Fruit fly (Drosophila melanogaster): ENCODE data around the gene CG6059.
A peak's percentile ranks its signal among the peaks of the same experiment; 100 is the strongest.

CG6059 gene

dm6 chr3R:27165416-27165982 lies 41.0 kb upstream of the CG6059 start, which contains the start of the genes CG34293 and spn-D (continued):
- peak; percentile 5 for TF ChIP-seq grn (GFP tag; optimal IDR thresholded peaks at IDR 0.05)
- 0 out of 2 replicates have a peak, but pooled peaks have one; percentile 23 for TF ChIP-seq unc-4 (GFP tag; IDR thresholded peaks at IDR 0.05; ENCODE audit: partially characterized antibody)
- TF ChIP-seq Dp (GFP tag; optimal IDR thresholded peaks at IDR 0.05), result peak; percentile 40
- 0 out of 2 replicates have a peak, but pooled peaks have one; percentile 18 for TF ChIP-seq amos (GFP tag; IDR thresholded peaks at IDR 0.05; ENCODE audit: partially characterized antibody)
- TF ChIP-seq phol (tag; optimal IDR thresholded peaks at IDR 0.05), result no peak
- TF ChIP-seq CG13775 (GFP tag; optimal IDR thresholded peaks at IDR 0.05), result no peak
- no peak for TF ChIP-seq CG4820 (GFP tag; optimal IDR thresholded peaks at IDR 0.05)
- TF ChIP-seq CG18011 (GFP tag; optimal IDR thresholded peaks at IDR 0.05), result peak; percentile 97
- no peak for TF ChIP-seq tup (GFP tag; optimal IDR thresholded peaks at IDR 0.05)
- peak; percentile 94 for TF ChIP-seq MBD-R2 (GFP tag; IDR thresholded peaks at IDR 0.05)
- TF ChIP-seq CG2199 (GFP tag; IDR thresholded peaks at IDR 0.05), result peak; percentile 55; the same call in 1 of the 3 replicates
- TF ChIP-seq CG34422 (GFP tag; IDR thresholded peaks at IDR 0.05), result 0 out of 3 replicates have a peak, but pooled peaks have one; percentile 13
- peak in 1 of 2 experiments; percentile 81 for TF ChIP-seq crp (GFP tag; optimal IDR thresholded peaks at IDR 0.05)
- peak; percentile 4 for TF ChIP-seq Med (GFP tag)
- no peak for TF ChIP-seq Lhr (GFP tag; optimal IDR thresholded peaks at IDR 0.05)

DNA sequence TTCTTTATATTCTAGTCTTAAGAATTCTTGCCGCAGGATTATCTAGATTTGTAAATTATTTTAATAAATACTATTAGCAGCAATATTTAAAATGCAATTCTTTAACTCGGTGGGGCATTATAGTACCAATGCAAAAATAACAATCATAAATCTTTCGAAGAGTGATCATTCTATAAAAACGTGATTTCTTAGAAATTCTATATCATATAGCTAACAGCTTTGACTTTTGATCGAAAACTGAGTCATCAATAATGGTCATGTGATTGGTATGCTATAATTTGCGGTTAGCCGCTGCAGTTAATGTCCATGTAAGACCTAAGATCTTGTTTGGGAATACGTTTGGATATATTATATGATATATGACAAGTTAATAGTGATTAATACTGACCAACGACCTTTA lies 38.3 kb upstream of the CG6059 start, which contains the start of gene ppk31:
TSS of gene ppk31 (plus strand) at position 301 of the 400 bp plus-strand sequence.
- TF ChIP-seq Hr51 (GFP tag; optimal IDR thresholded peaks at IDR 0.05) (no peak), HLHmδ (GFP tag; optimal IDR thresholded peaks at IDR 0.05) (no peak), CG7963 (GFP tag; IDR thresholded peaks at IDR 0.05; ENCODE audit: partially characterized antibody) (no peak), fru (optimal IDR thresholded peaks at IDR 0.05) (no peak), CG10543 (GFP tag; optimal IDR thresholded peaks at IDR 0.05) (no peak), odd (GFP tag; optimal IDR thresholded peaks at IDR 0.05) (no peak), CG4424 (GFP tag; optimal IDR thresholded peaks at IDR 0.05) (no peak), CG10267 (tag; optimal IDR thresholded peaks at IDR 0.05) (no peak), Dll (GFP tag; IDR thresholded peaks at IDR 0.05; ENCODE audit: partially characterized antibody) (no peak), CG13123 (GFP tag; optimal IDR thresholded peaks at IDR 0.05) (no peak), pros (GFP tag; optimal IDR thresholded peaks at IDR 0.05) (no peak), HLH4C (GFP tag; IDR thresholded peaks at IDR 0.05; ENCODE audit: partially characterized antibody) (no peak), ftz-f1 (GFP tag; optimal IDR thresholded peaks at IDR 0.05) (no peak), ken (GFP tag; IDR thresholded peaks at IDR 0.05) (no peak), emc (GFP tag; optimal IDR thresholded peaks at IDR 0.05) (no peak), pfk (GFP tag; optimal IDR thresholded peaks at IDR 0.05) (no peak), CG9932 (GFP tag; IDR thresholded peaks at IDR 0.05) (no peak), Doc2 (GFP tag; IDR thresholded peaks at IDR 0.05) (no peak)

DNA sequence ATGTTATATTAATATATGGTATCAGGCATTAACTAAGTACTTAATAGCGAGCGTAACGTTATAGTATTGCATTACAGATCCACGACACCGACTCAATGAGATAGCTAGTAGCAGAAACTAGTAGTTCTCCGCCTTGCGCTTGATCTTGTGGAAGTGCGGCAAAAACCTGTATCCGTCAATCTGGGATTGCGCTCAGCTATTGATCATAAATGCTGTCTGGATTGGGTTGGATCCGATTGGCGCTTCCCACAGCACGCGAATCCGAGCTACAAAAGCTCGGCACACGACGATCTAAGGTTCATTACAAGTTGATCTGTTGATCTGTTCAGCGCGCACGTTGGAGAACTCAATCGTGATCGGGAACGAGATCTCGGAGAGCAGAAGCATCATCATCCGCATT lies 36.4 kb upstream of the CG6059 start, which contains the start of gene CG5909:
TSS of gene CG5909 (plus strand) at position 301 of the 400 bp plus-strand sequence.
- no peak for TF ChIP-seq CG18599 (GFP tag; optimal IDR thresholded peaks at IDR 0.05)
- no peak for TF ChIP-seq CG9727 (GFP tag; optimal IDR thresholded peaks at IDR 0.05)
- no peak for TF ChIP-seq YL-1 (GFP tag; optimal IDR thresholded peaks at IDR 0.05)
- no peak for TF ChIP-seq CHES-1-like (GFP tag; optimal IDR thresholded peaks at IDR 0.05)
- no peak for TF ChIP-seq GATAe (GFP tag; conservative IDR thresholded peaks at IDR 0.05)
- TF ChIP-seq CG12071 (GFP tag; optimal IDR thresholded peaks at IDR 0.05), result no peak
- TF ChIP-seq CG14441 (GFP tag; IDR thresholded peaks at IDR 0.05), result no peak
- TF ChIP-seq CG32772 (GFP tag; IDR thresholded peaks at IDR 0.05), result no peak
